Worm (Caenorhabditis elegans) whole organism, L3 larva: ENCODE results near the gene Y41E3.19.
"Not testable (repeated sequence)": the region's sequence is repeated elsewhere in the genome, so short reads cannot be mapped to it uniquely, and the experiment has no call there.

ENCODE experiments used
- R02D3.7 ChIP-seq: fragments of 150-350 bp; optimal IDR thresholded peaks from 2 replicates; lab custom pipeline; 2014; ENCODE audit warnings: missing biosample characterization, missing genetic modification characterization
- ZK546.5 ChIP-seq: sonication (generic microtip); optimal IDR thresholded peaks from 2 replicates; lab custom pipeline; 2017; ENCODE audit warnings: missing biosample characterization, missing genetic modification characterization
- aly-2 ChIP-seq: fragments of 150-350 bp; optimal IDR thresholded peaks from 2 replicates; lab custom pipeline; 2014; ENCODE audit warnings: missing biosample characterization, missing genetic modification characterization
- ceh-16 ChIP-seq: sonication (generic microtip); optimal IDR thresholded peaks from 2 replicates; lab custom pipeline; 2017; ENCODE audit warnings: missing biosample characterization, missing genetic modification characterization
- ceh-28 ChIP-seq: fragments of 150-350 bp; optimal IDR thresholded peaks from 2 replicates; lab custom pipeline; 2014; ENCODE audit warnings: missing biosample characterization, missing genetic modification reagents, missing genetic modification characterization
- ceh-82 ChIP-seq: fragments of 150-350 bp; optimal IDR thresholded peaks from 2 replicates; lab custom pipeline; 2014; ENCODE audit warnings: missing biosample characterization, missing genetic modification characterization
- ceh-9 ChIP-seq: sonication (generic microtip); optimal IDR thresholded peaks from 2 replicates; lab custom pipeline; 2018; ENCODE audit warnings: missing biosample characterization, missing genetic modification characterization
- daf-12 ChIP-seq: fragments of 150-350 bp; optimal IDR thresholded peaks from 2 replicates; lab custom pipeline; 2014; ENCODE audit warnings: missing biosample characterization, missing genetic modification reagents, missing genetic modification characterization
- egl-5 ChIP-seq: fragments of 150-350 bp; optimal IDR thresholded peaks from 2 replicates; lab custom pipeline; 2017; ENCODE audit warnings: missing biosample characterization, missing genetic modification reagents, missing genetic modification characterization, inconsistent platforms
- elt-1 ChIP-seq: fragments of 150-350 bp; optimal IDR thresholded peaks from 2 replicates; lab custom pipeline; 2014; ENCODE audit warnings: missing biosample characterization, missing genetic modification characterization
- elt-2 ChIP-seq: sonication (generic microtip); optimal IDR thresholded peaks from 2 replicates; lab custom pipeline; 2016; ENCODE audit warnings: missing genetic modification reagents, mild to moderate bottlenecking, missing genetic modification characterization, missing compliant biosample characterization
- eor-1 ChIP-seq, 2 experiments: fragments of 150-350 bp; optimal IDR thresholded peaks; 2 replicates each; lab custom pipeline; 2014 to 2018; ENCODE audit warnings: missing biosample characterization in 2 of 2, missing genetic modification characterization in 2 of 2
- fkh-10 ChIP-seq: sonication (generic microtip); optimal IDR thresholded peaks from 2 replicates; lab custom pipeline; 2017; ENCODE audit warnings: missing biosample characterization, missing genetic modification reagents, missing genetic modification characterization
- fos-1 ChIP-seq: fragments of 150-350 bp; optimal IDR thresholded peaks from 2 replicates; lab custom pipeline; 2014; ENCODE audit warnings: missing biosample characterization, missing genetic modification characterization
- hmg-11 ChIP-seq: sonication (generic microtip); optimal IDR thresholded peaks from 2 replicates; lab custom pipeline; 2016; ENCODE audit warnings: missing genetic modification characterization, missing compliant biosample characterization
- lin-15B ChIP-seq: fragments of 150-350 bp; optimal IDR thresholded peaks from 2 replicates; lab custom pipeline; 2014; ENCODE audit warnings: missing biosample characterization, missing genetic modification characterization
- lin-39 ChIP-seq: fragments of 150-350 bp; optimal IDR thresholded peaks from 2 replicates; lab custom pipeline; 2018; ENCODE audit warnings: missing biosample characterization, missing genetic modification reagents, missing genetic modification characterization
- mdl-1 ChIP-seq: fragments of 150-350 bp; optimal IDR thresholded peaks from 2 replicates; lab custom pipeline; 2014; ENCODE audit warnings: missing biosample characterization, missing genetic modification characterization
- mml-1 ChIP-seq: fragments of 150-350 bp; sonication (generic microtip); optimal IDR thresholded peaks from 3 replicates; lab custom pipeline; 2014; ENCODE audit warnings: missing biosample characterization, missing genetic modification characterization
- nfya-1 ChIP-seq: sonication (generic microtip); optimal IDR thresholded peaks from 2 replicates; lab custom pipeline; 2017; ENCODE audit warnings: missing genetic modification characterization, mild to moderate bottlenecking, missing compliant biosample characterization, antibody characterized with exemption, moderate library complexity; ENCODE audit not compliant: insufficient read depth
- nhr-11 ChIP-seq: fragments of 150-350 bp; optimal IDR thresholded peaks from 2 replicates; lab custom pipeline; 2014; ENCODE audit warnings: missing biosample characterization, missing genetic modification characterization
- nhr-12 ChIP-seq: fragments of 150-350 bp; optimal IDR thresholded peaks from 2 replicates; lab custom pipeline; 2014; ENCODE audit warnings: missing biosample characterization, missing genetic modification characterization
- nhr-237 ChIP-seq: fragments of 150-350 bp; optimal IDR thresholded peaks from 2 replicates; lab custom pipeline; 2014; ENCODE audit warnings: missing biosample characterization, missing genetic modification characterization
- nhr-25 ChIP-seq: sonication (generic microtip); optimal IDR thresholded peaks from 2 replicates; lab custom pipeline; 2017; ENCODE audit warnings: missing biosample characterization, missing genetic modification characterization
- nhr-28 ChIP-seq: fragments of 150-350 bp; optimal IDR thresholded peaks from 2 replicates; lab custom pipeline; 2014; ENCODE audit warnings: missing biosample characterization, missing genetic modification characterization
- nhr-43 ChIP-seq: sonication (generic microtip); optimal IDR thresholded peaks from 2 replicates; lab custom pipeline; 2016; ENCODE audit warnings: mild to moderate bottlenecking, missing genetic modification characterization, missing compliant biosample characterization; ENCODE audit not compliant: poor library complexity, severe bottlenecking
- nhr-76 ChIP-seq: fragments of 150-350 bp; sonication (generic microtip); optimal IDR thresholded peaks from 5 replicates; lab custom pipeline; 2014; ENCODE audit warnings: missing biosample characterization, missing genetic modification characterization
- pha-4 ChIP-seq: fragments of 150-350 bp; optimal IDR thresholded peaks from 2 replicates; lab custom pipeline; 2014; ENCODE audit warnings: missing biosample characterization, missing genetic modification reagents, missing genetic modification characterization
- pqm-1 ChIP-seq: fragments of 150-350 bp; optimal IDR thresholded peaks from 2 replicates; lab custom pipeline; 2017; ENCODE audit warnings: missing biosample characterization, missing genetic modification characterization, inconsistent platforms
- sea-2 ChIP-seq: fragments of 150-350 bp; sonication (generic microtip); optimal IDR thresholded peaks from 4 replicates; lab custom pipeline; 2014; ENCODE audit warnings: missing biosample characterization, missing genetic modification reagents, missing genetic modification characterization
- tbx-2 ChIP-seq: sonication (generic microtip); optimal IDR thresholded peaks from 2 replicates; lab custom pipeline; 2016; ENCODE audit warnings: mild to moderate bottlenecking, missing genetic modification characterization, missing compliant biosample characterization
- unc-62 ChIP-seq: fragments of 150-350 bp; sonication (generic microtip); optimal IDR thresholded peaks from 4 replicates; lab custom pipeline; 2014; ENCODE audit warnings: missing biosample characterization, missing genetic modification reagents, missing genetic modification characterization
- zag-1 ChIP-seq: fragments of 150-350 bp; optimal IDR thresholded peaks from 2 replicates; lab custom pipeline; 2014; ENCODE audit warnings: missing biosample characterization, missing genetic modification characterization
- ztf-11 ChIP-seq: fragments of 150-350 bp; optimal IDR thresholded peaks from 2 replicates; lab custom pipeline; 2014; ENCODE audit warnings: missing biosample characterization, missing genetic modification characterization
- ztf-4 ChIP-seq: fragments of 150-350 bp; optimal IDR thresholded peaks from 2 replicates; lab custom pipeline; 2014; ENCODE audit warnings: missing biosample characterization, missing genetic modification characterization

The Y41E3.19 gene

DNA sequence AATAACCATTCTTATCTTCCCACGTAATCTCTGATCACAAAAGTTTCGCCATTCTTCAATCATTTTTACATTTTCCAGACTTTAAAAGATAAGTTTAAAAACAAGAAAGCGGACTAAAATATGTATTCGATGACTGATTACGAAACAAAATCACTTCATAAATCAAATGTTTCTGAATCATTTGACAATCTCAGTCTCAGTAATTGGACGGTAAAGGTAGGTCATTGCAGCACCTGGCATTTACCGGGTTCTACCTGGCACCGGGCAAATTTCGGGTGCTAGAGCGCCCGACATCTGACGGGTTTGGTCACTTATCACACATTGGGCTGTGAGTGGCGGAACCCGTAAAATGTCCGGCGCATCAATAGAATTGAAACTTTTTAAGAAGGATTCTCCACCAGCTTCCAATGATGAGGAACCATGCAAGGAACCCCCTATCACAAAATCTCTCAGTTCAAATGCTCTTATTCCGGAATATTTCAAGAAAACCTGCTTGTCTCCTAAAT lies at the start of gene Y41E3.19:
Y41E3.19 (plus strand) TSS at position 51 of the 506 bp plus-strand sequence.
- TF ChIP-seq nhr-12 (no peak), elt-2 (tag; lab: Kevin White, UChicago) (no peak), nhr-25 (tag; lab: Kevin White, UChicago) (no peak), nhr-11 (no peak), ceh-9 (tag; lab: Kevin White, UChicago) (no peak), ceh-82 (tag; lab: Kevin White, UChicago) (no peak), sea-2 (no peak)
- TF ChIP-seq, all 47 proteins: peak for 0

DNA sequence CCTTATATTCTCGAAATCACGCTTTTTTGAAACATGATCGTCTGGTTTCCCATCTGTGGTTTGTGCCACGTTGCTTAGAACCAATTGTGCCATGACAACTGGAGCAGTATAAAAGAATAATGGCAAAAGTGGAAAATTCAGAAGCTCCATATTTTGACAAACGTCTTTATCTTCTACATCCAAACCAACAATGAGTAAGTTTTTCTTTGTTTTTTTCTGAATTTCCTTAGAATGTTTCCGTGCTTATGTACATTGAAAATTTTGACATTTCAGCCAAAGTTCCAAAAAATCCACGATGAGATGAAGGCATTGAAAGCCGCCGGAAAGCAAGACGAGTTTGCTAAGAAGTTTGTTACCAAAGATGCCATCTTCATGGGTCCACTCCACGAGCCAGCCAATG lies 49.4 kb upstream of the Y41E3.19 start, which contains the start of gene Y41E3.6:
Y41E3.6 (plus strand) TSS at position 301 of the 400 bp plus-strand sequence.
- TF ChIP-seq egl-5, ZK546.5, daf-12 (tag; lab: Kevin White, UChicago): not testable (repeated sequence)

DNA sequence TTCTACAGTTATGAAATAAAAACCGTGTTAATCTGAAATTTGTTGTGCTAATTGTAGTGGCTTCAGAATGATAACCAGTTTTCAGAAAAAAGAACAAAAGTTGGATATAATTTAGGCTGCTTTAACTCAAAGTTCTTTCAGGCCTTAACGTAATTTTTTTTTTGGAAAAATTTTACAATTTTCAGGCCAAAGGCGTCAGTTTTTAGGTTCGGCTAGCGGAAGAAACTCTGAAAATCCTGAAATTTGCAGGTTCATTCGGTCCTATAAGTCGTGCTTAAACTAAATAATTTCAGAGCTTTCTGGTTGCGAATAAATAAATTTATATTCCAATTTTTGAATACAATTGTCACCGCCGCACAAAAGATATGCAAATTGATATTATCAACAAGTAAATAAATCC lies 47.7 kb upstream of the Y41E3.19 start:
- TF ChIP-seq fos-1 (tag; lab: Kevin White, UChicago) (no peak), tbx-2 (tag; lab: Kevin White, UChicago) (no peak), nhr-43 (tag; lab: Kevin White, UChicago) (no peak), ZK546.5 (tag; lab: Kevin White, UChicago) (no peak), hmg-11 (tag; lab: Kevin White, UChicago) (no peak), ztf-11 (tag; lab: Kevin White, UChicago) (no peak), mdl-1 (tag; lab: Kevin White, UChicago) (no peak), zag-1 (tag; lab: Kevin White, UChicago) (no peak), nhr-237 (tag; lab: Kevin White, UChicago) (no peak), nhr-76 (tag; lab: Kevin White, UChicago) (no peak), ceh-16 (tag; lab: Kevin White, UChicago) (no peak), nhr-11 (no peak), elt-1 (no peak), mml-1 (no peak), lin-15B (tag; lab: Kevin White, UChicago) (no peak), pha-4 (tag; lab: Kevin White, UChicago) (no peak), unc-62 (GFP tag; lab: Kevin White, UChicago) (no peak), R02D3.7 (tag; lab: Kevin White, UChicago) (no peak), nfya-1 (no peak)

DNA sequence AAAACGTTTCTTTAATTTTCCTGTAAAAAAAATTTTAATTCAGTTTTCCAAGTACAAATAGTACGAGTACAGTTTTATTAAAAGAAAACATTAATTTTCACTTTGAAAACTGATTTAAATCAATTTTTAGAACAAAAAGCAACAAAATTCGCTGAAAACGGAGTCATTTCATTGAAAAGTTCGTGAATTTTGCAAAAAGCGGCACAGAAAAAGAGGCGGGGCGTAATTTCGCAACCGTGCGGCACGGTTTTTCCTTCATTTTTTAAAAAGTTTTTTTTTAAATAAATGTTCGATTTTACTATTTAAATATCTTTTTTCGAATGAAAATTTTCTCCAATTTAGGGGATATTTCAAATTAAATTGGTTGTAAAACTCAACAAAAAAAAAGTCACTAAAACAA lies 44.8 kb upstream of the Y41E3.19 start:
- TF ChIP-seq pqm-1 (tag; lab: Kevin White, UChicago): no peak
- no peak for TF ChIP-seq fos-1 (tag; lab: Kevin White, UChicago)
- TF ChIP-seq R02D3.7 (tag; lab: Kevin White, UChicago): no peak
- TF ChIP-seq nhr-11: no peak
- no peak for TF ChIP-seq lin-39 (tag; lab: Kevin White, UChicago)
- TF ChIP-seq nhr-28: no peak
- TF ChIP-seq pha-4 (tag; lab: Kevin White, UChicago): no peak
- TF ChIP-seq elt-2 (tag; lab: Kevin White, UChicago): no peak
- no peak for TF ChIP-seq ztf-4 (tag; lab: Kevin White, UChicago)
- no peak for TF ChIP-seq fkh-10 (GFP tag; lab: Kevin White, UChicago)
- no peak for TF ChIP-seq aly-2 (tag; lab: Kevin White, UChicago)
- TF ChIP-seq nhr-237 (tag; lab: Kevin White, UChicago): no peak
- no peak for TF ChIP-seq egl-5 (tag; lab: Kevin White, UChicago)
- no peak for TF ChIP-seq ztf-11 (tag; lab: Kevin White, UChicago)
- TF ChIP-seq, all 47 proteins: peak for 0

DNA sequence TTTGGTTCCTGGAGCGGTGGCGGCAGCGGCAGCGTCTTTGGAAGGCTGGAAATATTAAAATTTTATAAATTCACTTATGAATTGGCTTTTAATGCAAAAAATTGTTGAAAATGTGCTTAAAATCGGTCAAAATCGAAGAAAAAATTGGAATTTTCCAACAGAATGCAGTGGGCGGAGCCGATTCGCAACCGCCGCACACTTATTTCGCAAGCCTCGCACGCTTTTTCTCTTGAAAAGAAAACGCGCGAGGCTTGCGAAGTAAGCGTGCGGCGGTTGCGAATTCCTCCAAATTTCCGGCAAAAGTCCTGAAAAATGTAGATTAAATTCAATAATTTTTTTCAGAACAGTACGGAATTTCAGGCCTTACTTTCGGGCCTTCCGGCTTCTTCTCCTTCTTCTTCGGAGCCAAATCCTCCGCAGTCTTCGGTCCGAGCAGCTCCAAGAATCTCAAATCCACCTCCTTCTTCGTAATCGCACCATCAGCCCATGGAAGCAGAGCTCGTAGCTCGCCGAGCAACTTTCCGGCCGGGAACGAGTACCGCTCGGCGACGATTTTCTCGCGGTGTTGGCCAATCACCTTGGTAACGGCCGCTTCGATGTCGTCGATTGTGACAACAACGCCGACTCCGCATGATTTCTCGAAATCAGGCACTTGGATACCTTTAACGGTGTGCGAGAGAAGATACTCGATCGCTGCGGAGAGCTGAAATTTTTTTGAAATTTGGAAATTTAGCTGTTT lies 43.6 kb upstream of the Y41E3.19 start:
- no peak for TF ChIP-seq aly-2 (tag; lab: Kevin White, UChicago)
- no peak for TF ChIP-seq lin-15B (tag; lab: Kevin White, UChicago)
- TF ChIP-seq nhr-28: no peak
- TF ChIP-seq ceh-16 (tag; lab: Kevin White, UChicago): no peak
- no peak for TF ChIP-seq eor-1 (tag; optimal IDR thresholded peaks at IDR 0.05; lab: Kevin White, UChicago)
- TF ChIP-seq ZK546.5 (tag; lab: Kevin White, UChicago): no peak
- no peak for TF ChIP-seq zag-1 (tag; lab: Kevin White, UChicago)
- no peak for TF ChIP-seq ceh-28 (tag; lab: Kevin White, UChicago)
- TF ChIP-seq lin-39 (tag; lab: Kevin White, UChicago): no peak
- no peak for TF ChIP-seq fkh-10 (GFP tag; lab: Kevin White, UChicago)
